Fruit fly (Drosophila melanogaster) S2 (cell line): ENCODE measurements around the gene CG17224.

ENCODE experiments used
- CG8478 ChIP-seq: fragments of >200 bp; optimal IDR thresholded peaks from 2 replicates; lab custom pipeline; 2018
- CTCF ChIP-seq, 2 experiments: fragments of >200 bp; optimal IDR thresholded peaks; 2 replicates each; lab custom pipeline; 2018

CG17224 gene

DNA sequence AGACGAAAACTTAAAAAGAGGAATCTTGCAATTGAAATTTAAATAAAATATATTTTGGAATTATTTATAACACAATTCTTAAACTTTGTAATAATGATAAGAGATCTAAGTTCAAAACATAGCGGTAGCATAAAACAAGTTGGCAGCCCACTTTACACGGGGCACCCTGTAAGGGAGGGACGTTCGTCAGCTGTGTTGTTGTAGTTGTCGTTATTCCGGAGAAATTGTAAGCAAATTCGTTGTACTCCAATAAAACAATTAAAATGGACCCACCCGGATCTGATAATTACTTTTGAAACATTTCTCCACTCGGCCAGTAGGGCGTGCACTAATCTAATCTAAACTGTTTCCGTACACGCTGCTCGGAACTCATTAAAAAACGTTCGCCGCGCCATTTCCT, 12.2 kb upstream of the CG17224 start, which contains the start of gene GABPI:
GABPI (plus strand) TSS at position 190 of the 400 bp plus-strand sequence.
- TF ChIP-seq CG8478 (lab: Kevin White, UChicago) (no peak), CTCF (optimal IDR thresholded peaks at IDR 0.05; lab: Kevin White, UChicago) (no peak)

DNA sequence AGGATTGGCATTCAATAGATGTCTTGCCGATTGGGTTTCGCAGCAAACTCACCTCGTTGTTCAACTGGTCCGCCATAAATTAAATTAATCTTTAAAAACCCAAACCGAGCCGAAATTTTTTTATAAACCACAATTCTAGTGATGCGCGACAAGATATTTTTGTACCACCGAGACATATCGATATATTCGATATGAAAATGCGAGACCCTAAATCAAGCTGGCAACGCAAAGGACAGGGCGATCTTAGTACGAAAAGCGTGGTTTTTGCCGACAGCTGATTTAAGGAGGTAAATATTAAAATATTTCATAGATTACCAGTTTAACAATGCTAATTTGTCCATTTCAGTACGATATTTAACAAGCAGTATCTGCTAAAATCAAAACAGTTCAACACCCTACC, 10.9 kb upstream of the CG17224 start, which contains the start of the genes Sf3b2 and CG17219:
Sf3b2 (minus strand) TSS at position 157 of the 400 bp plus-strand sequence.
CG17219 (plus strand) TSS at position 242 of the 400 bp plus-strand sequence.
- TF ChIP-seq CTCF (optimal IDR thresholded peaks at IDR 0.05; lab: Kevin White, UChicago): no peak
- TF ChIP-seq CG8478 (lab: Kevin White, UChicago): no peak

DNA sequence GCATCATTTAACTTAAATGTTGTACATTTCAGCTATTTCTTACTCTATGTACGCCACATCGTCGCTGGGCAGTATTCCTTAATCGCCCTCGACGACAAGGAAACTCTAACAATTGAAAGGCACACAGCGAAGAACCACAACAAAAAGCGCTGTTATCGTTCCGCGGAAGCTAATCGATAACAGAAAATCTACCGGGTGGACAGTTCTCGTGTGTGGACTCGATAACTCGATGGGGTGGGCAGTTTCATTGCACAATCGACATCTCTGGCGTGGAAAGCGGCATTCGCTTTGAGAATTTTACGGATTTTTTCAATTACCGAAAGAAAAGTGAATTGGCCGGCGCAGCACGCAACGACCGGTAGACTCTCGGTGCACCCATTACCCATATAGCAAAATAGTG, 4.9 kb upstream of the CG17224 start, which contains the start of the genes alpha4GT1 and Prp40:
alpha4GT1 (minus strand) TSS at position 156 of the 400 bp plus-strand sequence.
Prp40 (plus strand) TSS at position 241 of the 400 bp plus-strand sequence.
- TF ChIP-seq CG8478 (lab: Kevin White, UChicago) (no peak), CTCF (optimal IDR thresholded peaks at IDR 0.05; lab: Kevin White, UChicago) (peak in 1 of 2 experiments; percentile 23)

DNA sequence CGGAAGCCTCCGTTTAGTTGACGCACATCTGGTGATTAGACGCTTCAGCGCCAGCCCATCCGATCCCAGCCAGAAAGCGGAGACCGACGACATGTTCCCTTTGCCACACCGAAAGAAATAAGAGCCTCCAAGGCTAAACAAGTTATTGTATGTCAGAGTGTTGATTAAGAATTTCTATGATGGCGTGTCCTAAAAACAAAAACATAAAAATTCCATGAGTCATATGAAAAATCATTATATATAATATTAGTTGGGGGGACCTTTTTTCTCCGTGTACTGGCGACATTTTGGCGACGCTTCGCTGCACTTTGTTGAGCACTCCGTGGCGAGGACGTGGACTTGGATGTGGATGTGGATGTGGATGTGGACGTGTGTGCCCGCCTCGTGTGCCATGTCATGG, 5.3 kb downstream of the CG17224 start:
- no peak for TF ChIP-seq CG8478 (lab: Kevin White, UChicago)
- no peak for TF ChIP-seq CTCF (optimal IDR thresholded peaks at IDR 0.05; lab: Kevin White, UChicago)

DNA sequence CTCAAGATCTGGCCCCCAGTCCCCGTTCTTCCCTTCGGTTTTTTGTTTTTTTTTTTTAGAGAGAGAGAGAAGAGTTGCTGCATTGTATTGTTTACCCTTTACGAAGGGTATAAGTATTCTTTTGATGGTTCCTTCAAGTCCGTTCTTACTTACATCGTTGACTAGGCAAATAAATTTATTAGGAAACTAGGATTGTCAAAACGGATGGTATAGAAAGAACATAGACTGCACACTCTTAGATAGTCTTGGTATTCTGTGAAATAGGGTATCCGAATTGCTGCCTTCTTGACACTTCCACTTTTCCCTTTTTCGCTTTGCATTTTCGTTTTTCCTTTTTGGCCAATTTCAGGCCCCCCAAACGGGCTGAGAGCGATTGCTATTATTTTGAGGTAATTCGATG, 6.6 kb downstream of the CG17224 start:
- TF ChIP-seq CTCF (optimal IDR thresholded peaks at IDR 0.05; lab: Kevin White, UChicago): no peak
- TF ChIP-seq CG8478 (lab: Kevin White, UChicago): no peak

DNA sequence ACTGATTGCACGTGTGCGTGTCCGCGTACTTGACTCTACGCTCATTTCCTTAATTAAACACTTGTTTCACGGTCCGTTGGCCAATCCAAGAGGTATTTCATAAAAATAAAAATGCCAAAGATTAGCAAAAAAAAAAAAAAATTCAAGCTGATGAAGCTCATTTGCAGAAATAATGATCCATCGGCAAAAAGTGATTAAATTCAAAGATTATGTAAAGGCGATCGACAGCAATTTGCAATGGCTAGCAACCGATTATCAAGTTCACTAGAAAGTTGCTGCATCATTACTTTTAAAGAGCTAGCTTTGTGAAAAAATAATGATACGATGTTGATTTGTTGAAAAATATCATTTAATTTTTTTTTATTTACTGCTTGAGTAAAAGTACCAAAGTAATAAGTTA, 8.7 kb downstream of the CG17224 start:
- TF ChIP-seq CG8478 (lab: Kevin White, UChicago) (no peak), CTCF (optimal IDR thresholded peaks at IDR 0.05; lab: Kevin White, UChicago) (no peak)

DNA sequence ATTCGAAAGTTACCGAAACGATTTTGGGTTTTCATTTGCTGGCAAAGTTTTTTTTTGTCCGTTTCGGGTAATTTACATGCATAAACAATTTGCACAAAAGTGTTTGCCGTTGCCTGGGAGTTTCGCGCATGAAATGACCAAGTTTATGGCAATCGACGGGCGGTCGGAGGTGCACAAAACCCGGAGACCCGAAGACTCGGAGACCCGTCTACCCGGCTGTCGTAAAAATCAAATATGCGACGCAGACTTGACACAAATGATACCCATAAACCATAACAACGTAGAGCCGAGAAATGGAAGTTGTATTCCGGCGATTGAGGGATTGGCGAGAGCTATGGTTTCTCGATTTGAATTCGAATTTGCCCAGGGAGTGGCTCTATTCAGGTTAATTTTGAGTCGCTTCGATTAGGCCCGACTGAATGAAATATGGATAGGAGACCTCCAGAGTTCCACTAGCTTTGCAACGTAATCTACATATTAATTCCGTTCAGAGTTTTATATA, 11.1 kb downstream of the CG17224 start:
- TF ChIP-seq CTCF (optimal IDR thresholded peaks at IDR 0.05; lab: Kevin White, UChicago) (no peak), CG8478 (lab: Kevin White, UChicago) (no peak)

DNA sequence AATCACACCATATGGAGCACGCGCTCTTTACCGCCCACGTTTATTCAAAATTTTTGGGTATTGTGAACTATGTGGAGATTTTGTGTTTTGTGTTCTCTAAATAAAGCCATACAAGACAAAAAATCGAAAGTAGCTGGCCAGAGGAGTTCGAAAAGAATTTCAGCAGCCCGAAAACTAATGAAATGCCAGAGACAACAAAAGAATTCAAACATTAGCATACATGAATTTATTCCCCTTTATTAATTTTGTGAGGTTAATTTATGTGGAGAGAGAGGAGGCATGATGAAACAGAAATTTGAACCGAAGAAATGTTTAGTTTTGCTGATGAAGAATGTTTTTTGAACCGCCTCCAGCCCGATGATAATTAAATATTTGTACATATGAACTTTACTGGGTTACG, 11.9 kb downstream of the CG17224 start:
- TF ChIP-seq CTCF (optimal IDR thresholded peaks at IDR 0.05; lab: Kevin White, UChicago): no peak
- no peak for TF ChIP-seq CG8478 (lab: Kevin White, UChicago)

DNA sequence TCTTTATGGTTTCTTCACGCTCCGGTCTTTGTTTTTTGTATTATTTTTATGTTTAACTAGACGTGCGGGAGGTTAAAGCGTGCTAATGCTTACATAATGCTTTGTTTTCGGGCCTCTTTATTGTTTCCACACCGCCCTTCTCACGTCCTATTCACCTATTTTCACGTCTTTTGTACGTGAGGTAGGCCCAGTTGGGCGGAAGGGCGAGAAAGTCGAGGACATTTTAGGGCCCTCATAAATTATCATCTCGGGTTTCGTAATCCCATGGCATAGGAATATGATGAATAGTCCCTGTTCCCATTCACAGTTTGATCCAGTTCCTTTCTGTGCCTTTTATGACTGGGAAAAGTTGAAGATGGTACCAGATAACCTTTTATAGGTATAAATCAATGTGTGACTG, 12.6 kb downstream of the CG17224 start:
- TF ChIP-seq CG8478 (lab: Kevin White, UChicago): no peak
- no peak for TF ChIP-seq CTCF (optimal IDR thresholded peaks at IDR 0.05; lab: Kevin White, UChicago)

DNA sequence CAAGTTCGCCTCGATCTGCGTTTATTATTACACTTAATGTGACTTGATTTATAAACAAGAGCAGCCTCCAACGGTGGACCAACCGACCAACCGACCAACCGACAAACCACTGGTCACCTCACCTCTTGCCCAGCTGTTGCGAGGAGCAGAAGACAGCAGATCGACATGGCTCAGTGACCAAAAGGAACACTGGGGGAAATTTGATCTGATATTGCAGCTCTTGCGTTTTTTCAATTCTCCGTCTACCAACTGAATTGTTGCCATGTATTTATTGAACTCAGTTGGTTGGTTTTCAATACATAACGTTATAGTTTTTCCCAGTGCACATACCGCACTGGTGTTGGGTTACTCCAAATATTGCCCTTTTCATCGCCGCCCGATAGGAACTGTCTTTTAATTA, 13.5 kb downstream of the CG17224 start:
- TF ChIP-seq CG8478 (lab: Kevin White, UChicago) (no peak), CTCF (optimal IDR thresholded peaks at IDR 0.05; lab: Kevin White, UChicago) (no peak)

DNA sequence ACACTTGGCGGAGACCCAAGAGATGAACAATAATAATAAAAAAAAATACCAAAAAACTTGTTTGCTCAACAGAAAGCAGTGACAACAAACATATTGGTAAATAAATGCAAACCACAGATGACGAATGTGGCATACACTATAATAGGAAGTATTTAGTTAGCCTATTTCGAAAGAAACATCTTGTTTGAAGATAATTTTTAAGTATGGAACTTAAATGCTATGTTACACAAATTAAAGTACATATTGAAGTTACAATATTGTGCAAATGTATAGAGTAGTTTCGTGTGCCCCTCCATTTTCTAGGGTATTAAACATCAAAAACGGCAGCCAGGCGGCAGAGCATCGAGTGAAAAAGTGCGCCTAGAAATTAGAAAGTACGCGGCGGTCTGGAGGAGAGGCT, 14.7 kb downstream of the CG17224 start:
- TF ChIP-seq CTCF (optimal IDR thresholded peaks at IDR 0.05; lab: Kevin White, UChicago) (no peak), CG8478 (lab: Kevin White, UChicago) (no peak)

DNA sequence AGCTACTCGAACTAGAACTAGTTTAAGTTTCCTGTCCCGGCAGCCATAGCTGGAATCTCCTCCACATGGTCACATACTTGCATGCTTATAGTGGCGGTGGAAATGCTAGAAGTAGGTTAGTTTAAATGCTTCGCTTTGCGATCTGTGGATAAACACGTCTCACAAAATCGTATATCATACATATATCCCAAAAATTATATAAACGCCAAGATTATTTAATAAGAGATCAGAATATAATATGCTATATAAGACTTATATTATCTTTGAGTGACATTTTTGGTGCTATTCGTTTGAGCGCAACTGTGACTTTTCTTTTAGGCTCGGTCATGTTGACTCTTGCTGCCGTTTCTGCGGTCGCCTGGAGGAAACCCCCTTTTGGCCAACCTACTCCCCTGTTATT, 16.2 kb downstream of the CG17224 start:
- TF ChIP-seq CTCF (optimal IDR thresholded peaks at IDR 0.05; lab: Kevin White, UChicago) (no peak), CG8478 (lab: Kevin White, UChicago) (no peak)

DNA sequence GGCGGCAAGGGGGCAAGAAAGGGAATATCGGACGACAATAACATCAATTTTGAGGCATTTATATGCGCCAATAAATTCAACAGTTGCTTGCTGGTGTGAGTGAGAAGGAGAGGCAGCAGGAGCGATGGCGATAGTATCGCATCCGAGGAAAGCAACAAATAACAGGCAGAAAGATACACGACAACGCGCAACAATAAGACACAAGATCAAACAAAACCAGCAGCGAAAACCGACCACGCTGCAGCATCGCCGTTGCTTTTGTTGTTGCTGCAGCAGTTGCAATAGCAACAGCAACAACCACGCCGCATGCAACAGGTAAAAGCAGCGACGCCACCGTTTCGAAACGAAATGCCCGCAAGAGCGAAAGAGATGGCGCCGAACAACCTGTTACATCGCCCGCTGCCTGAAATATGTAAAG, 17.6 kb downstream of the CG17224 start:
- TF ChIP-seq CTCF (optimal IDR thresholded peaks at IDR 0.05; lab: Kevin White, UChicago) (no peak), CG8478 (lab: Kevin White, UChicago) (no peak)

DNA sequence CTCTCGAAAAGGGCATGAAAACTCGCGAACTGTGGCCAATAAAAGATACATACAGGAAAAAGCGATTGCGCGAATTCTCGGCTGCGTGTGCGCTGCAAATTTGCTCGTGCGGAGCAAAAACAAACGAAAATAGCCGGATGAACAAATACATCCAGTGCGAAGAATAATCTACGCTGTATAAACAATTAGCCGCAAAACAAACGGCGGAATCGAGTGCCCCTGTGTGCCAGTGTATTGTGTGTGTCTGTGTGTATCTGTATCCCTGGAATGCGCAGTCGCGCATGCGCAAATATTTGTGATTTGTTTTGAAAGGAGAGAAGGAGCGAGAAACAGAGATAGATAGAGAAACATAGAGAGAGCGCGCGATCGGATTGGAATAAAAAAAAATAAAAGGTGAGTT, 18.5 kb downstream of the CG17224 start:
- TF ChIP-seq CTCF (optimal IDR thresholded peaks at IDR 0.05; lab: Kevin White, UChicago): no peak
- TF ChIP-seq CG8478 (lab: Kevin White, UChicago): no peak

DNA sequence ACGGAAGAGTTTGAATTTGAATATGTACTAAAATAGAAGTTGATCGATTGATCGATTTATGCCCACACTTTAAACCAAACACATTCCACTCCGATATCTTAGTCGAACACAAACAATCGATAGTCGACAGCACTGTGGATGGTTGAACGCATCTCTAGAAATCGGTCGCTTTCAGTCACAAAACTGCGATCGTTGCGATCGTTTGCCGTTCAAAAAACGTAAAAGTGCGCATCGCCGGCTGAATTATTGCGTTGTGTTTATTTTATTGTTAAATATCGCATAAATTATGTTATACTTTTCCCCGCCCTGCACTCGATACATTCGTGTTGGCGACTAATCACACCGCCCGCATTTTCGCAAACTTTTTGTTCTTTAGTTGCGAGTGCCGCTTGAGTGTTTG, 19.0 kb downstream of the CG17224 start, which contains the start of gene Ccdc85:
Ccdc85 (plus strand) TSS at position 174 of the 400 bp plus-strand sequence.
- TF ChIP-seq CTCF (optimal IDR thresholded peaks at IDR 0.05; lab: Kevin White, UChicago): peak; percentile 23 to 51
- TF ChIP-seq CG8478 (lab: Kevin White, UChicago): no peak

DNA sequence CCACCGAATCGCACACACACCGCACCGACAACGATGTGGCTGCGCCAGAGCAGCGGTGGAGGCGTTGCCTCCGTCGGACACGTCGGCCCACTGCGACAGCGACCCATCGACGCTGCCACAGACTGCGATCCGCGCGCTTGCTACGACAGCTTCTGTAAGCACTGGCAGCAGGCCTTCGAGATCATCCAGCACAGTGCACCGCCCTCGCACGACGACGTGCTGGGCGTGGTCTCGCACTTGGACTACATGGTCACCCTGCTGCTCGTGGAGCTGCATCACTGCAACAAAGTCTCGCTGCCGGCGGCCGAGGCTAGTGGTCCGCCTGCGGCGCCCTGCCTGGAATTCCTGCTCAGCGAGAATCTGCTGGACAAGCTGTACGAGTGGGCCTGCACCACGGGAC, 24.4 kb downstream of the CG17224 start:
- TF ChIP-seq CTCF (optimal IDR thresholded peaks at IDR 0.05; lab: Kevin White, UChicago): no peak
- TF ChIP-seq CG8478 (lab: Kevin White, UChicago): no peak
